Worm (Caenorhabditis elegans): ENCODE data around the gene rpap-2.

Gene rpap-2

DNA sequence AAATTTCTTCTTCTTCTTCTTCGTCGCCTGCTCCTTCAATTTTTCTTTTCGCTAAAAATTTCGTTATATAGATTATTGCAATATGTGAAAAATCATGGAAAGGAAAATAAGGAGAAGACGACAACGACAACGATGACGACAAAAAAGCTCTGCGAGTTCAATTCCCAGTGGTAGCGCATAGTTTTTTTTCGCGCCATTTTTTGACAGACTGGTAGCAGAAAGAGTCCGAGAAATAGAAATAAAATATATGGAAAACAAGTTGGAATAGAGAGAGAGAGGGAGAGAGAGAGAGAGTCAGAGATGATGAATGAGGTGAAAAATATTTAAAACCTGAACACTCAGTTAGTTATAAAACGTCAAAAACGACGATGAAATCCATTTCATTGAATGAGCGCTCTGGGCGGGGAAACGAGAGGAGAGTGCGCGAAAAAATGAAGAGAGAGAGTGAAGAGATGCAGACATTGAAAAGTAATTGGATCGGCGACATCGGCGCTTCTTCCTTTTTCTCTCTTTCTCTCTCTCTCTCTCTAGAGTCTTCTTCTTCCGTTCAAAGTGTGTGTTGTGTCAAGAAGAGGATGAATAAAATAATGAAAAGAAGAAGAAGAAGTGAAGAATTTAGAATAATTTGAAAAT is 14.2 kb downstream of the rpap-2 start, which contains the start of gene pde-2 (continued):
- TF ChIP-seq cey-2 (tag; optimal IDR thresholded peaks at IDR 0.05; ENCODE audit: borderline replicate concordance, insufficient read depth) (no peak), mes-2 (tag; optimal IDR thresholded peaks at IDR 0.05; ENCODE audit: poor library complexity, severe bottlenecking) (peak; percentile 41), egl-27 (tag; optimal IDR thresholded peaks at IDR 0.05) (no peak), egl-43 (GFP tag; IDR thresholded peaks at IDR 0.05) (no peak), F37D6.2 (tag; optimal IDR thresholded peaks at IDR 0.05) (no peak), hif-1 (tag; optimal IDR thresholded peaks at IDR 0.05) (peak in 1 of 2 experiments; percentile 9), ctbp-1 (GFP tag; IDR thresholded peaks at IDR 0.05) (peak; percentile 76), nhr-25 (tag; optimal IDR thresholded peaks at IDR 0.05; ENCODE audit: borderline replicate concordance, insufficient read depth) (peak; percentile 30), nhr-11 (tag; optimal IDR thresholded peaks at IDR 0.05) (peak; percentile 41), zfp-2 (tag; optimal IDR thresholded peaks at IDR 0.05) (no peak), mdl-1 (tag; optimal IDR thresholded peaks at IDR 0.05) (peak in 1 of 2 experiments; percentile 20), hmg-1.1 (GFP tag; IDR thresholded peaks at IDR 0.05) (peak; percentile 40; the same call in 1 of the 2 replicates), jun-1 (tag; optimal IDR thresholded peaks at IDR 0.05) (no peak), vab-7 (GFP tag; IDR thresholded peaks at IDR 0.05) (no peak), gei-8 (GFP tag; optimal IDR thresholded peaks at IDR 0.05) (no peak)

DNA sequence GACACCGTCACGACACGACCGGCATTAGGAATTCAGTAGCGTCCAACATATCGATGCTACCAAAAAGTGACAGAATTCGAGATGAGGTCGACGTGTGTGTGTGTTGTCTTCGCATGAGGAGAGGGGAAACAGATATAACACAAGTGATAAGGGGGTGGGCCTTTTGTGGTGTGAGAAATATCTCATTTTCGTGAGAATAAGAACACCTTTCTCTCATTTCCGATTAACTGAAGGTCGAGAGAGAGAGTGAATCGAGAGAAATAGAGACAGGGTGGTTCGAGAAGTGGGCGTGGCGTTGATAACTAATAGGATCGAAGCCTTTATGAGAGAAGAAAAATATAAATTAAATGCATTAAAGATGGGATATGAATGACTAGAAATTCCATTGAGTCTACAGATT is 15.4 kb downstream of the rpap-2 start:
- TF ChIP-seq ctbp-1 (GFP tag; IDR thresholded peaks at IDR 0.05) (0 out of 2 replicates have a peak, but pooled peaks have one; percentile 11), egl-27 (tag; optimal IDR thresholded peaks at IDR 0.05) (no peak), nhr-25 (tag; optimal IDR thresholded peaks at IDR 0.05; ENCODE audit: borderline replicate concordance, insufficient read depth) (peak; percentile 41), mxl-3 (GFP tag; optimal IDR thresholded peaks at IDR 0.05) (peak; percentile 6), unc-62 (GFP tag; optimal IDR thresholded peaks at IDR 0.05 in 1 of 2) (peak in 1 of 2 experiments; percentile 96), unc-62 (tag; optimal IDR thresholded peaks at IDR 0.05) (no peak), nhr-28 (tag; optimal IDR thresholded peaks at IDR 0.05) (peak; percentile 19)

DNA sequence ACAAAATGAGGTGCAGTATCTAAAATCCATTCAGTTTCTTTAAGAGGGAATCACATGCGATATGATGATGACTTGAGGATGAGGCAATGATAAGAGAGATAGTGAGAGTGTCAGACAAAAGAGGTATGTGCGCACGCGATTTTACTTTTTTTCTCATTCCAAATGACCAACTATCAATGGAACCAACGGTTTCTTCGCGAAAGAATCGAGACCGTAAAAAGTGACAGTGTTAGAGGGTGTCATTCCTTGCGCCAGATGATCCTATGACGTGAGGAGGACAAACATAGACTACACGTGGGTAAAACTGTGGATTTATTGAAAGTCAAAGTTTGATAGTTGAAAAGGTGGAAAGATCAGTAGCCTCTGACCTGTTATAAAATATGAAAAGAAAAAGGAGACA is 16.0 kb downstream of the rpap-2 start:
- TF ChIP-seq mxl-3 (GFP tag; optimal IDR thresholded peaks at IDR 0.05), result peak; percentile 63
- no peak for TF ChIP-seq lin-29 (GFP tag; IDR thresholded peaks at IDR 0.05)
- TF ChIP-seq aly-2 (tag; optimal IDR thresholded peaks at IDR 0.05), result no peak
- peak; percentile 80 for TF ChIP-seq nhr-28 (tag; optimal IDR thresholded peaks at IDR 0.05)
- TF ChIP-seq unc-130 (GFP tag; optimal IDR thresholded peaks at IDR 0.05), result no peak
- no peak for TF ChIP-seq ZK337.2 (GFP tag; IDR thresholded peaks at IDR 0.05)
- TF ChIP-seq mdl-1 (tag; optimal IDR thresholded peaks at IDR 0.05), result peak; percentile 53 to 95
- no peak for TF ChIP-seq daf-16 (GFP tag; optimal IDR thresholded peaks at IDR 0.05)
- TF ChIP-seq daf-16 (tag; optimal IDR thresholded peaks at IDR 0.05), result no peak
- TF ChIP-seq nhr-10 (tag; optimal IDR thresholded peaks at IDR 0.05), result peak; percentile 6
- TF ChIP-seq Y75B8A.6 (GFP tag; IDR thresholded peaks at IDR 0.05), result 0 out of 2 replicates have a peak, but pooled peaks have one; percentile 52
- TF ChIP-seq dve-1 (tag; optimal IDR thresholded peaks at IDR 0.05; ENCODE audit: insufficient read depth), result peak; percentile 62
- no peak for TF ChIP-seq zag-1 (tag; optimal IDR thresholded peaks at IDR 0.05)
- TF ChIP-seq hlh-11 (tag; optimal IDR thresholded peaks at IDR 0.05), result peak; percentile 74
- peak; percentile 92 for TF ChIP-seq hlh-30 (tag; optimal IDR thresholded peaks at IDR 0.05; ENCODE audit: insufficient read depth)
- no peak for TF ChIP-seq lim-7 (GFP tag; IDR thresholded peaks at IDR 0.05)
- TF ChIP-seq duxl-1 (tag; optimal IDR thresholded peaks at IDR 0.05; ENCODE audit: poor library complexity), result peak; percentile 48
- no peak for TF ChIP-seq spr-1 (tag; optimal IDR thresholded peaks at IDR 0.05)
- 0 out of 2 replicates have a peak, but pooled peaks have one; percentile 25 for TF ChIP-seq dmd-8 (GFP tag; IDR thresholded peaks at IDR 0.05)
- peak; percentile 24 for TF ChIP-seq ama-1 (optimal IDR thresholded peaks at IDR 0.05)
- TF ChIP-seq nhr-77 (tag; optimal IDR thresholded peaks at IDR 0.05), result peak; percentile 33
- TF ChIP-seq ztf-7 (tag; optimal IDR thresholded peaks at IDR 0.05), result peak; percentile 7
- TF ChIP-seq spr-3 (GFP tag; optimal IDR thresholded peaks at IDR 0.05), result no peak
- TF ChIP-seq dmd-6 (GFP tag; IDR thresholded peaks at IDR 0.05), result peak; percentile 36
- peak; percentile 27 for TF ChIP-seq nhr-48 (tag; optimal IDR thresholded peaks at IDR 0.05)
- TF ChIP-seq tra-1 (GFP tag; IDR thresholded peaks at IDR 0.05), result 0 out of 2 replicates have a peak, but pooled peaks have one; percentile 39
